Worm (Caenorhabditis elegans) whole organism, L4 larva: Measurements from ENCODE around the gene C03A3.2.

Experiments
- D1046.2 ChIP-seq: fragments of 200-800 bp; sonication (Bioruptor generic); IDR thresholded peaks from 2 replicates; pipeline ENCODE4 v1.3.6; 2022; ENCODE audit warnings: missing genetic modification characterization, missing compliant biosample characterization
- F26F4.8 ChIP-seq: fragments of 200-800 bp; sonication (Bioruptor generic); conservative IDR thresholded peaks from 2 replicates; pipeline ENCODE4 v1.3.6; 2022; ENCODE audit warnings: missing genetic modification characterization, missing compliant biosample characterization
- F44E2.7 ChIP-seq: fragments of 200-800 bp; sonication (Bioruptor generic); IDR thresholded peaks from 2 replicates; pipeline ENCODE4 v2.1.2; 2022; ENCODE audit warnings: missing genetic modification characterization, missing compliant biosample characterization
- T20F7.1 ChIP-seq: fragments of 200-800 bp; sonication (Bioruptor generic); optimal IDR thresholded peaks from 2 replicates; lab custom pipeline; 2018; ENCODE audit warnings: mild to moderate bottlenecking, missing genetic modification characterization, missing compliant biosample characterization
- ZK337.2 ChIP-seq: fragments of 200-800 bp; sonication (Bioruptor generic); IDR thresholded peaks from 2 replicates; pipeline ENCODE4 v1.3.6; 2022; ENCODE audit warnings: missing genetic modification reagents, missing genetic modification characterization, missing compliant biosample characterization
- aha-1 ChIP-seq: fragments of 150-350 bp; peaks from one replicate; lab custom pipeline; 2014; ENCODE audit warnings: missing biosample characterization, missing genetic modification characterization
- aly-2 ChIP-seq: sonication (generic microtip); optimal IDR thresholded peaks from 2 replicates; lab custom pipeline; 2018; ENCODE audit warnings: missing biosample characterization, missing genetic modification characterization
- ceh-20 ChIP-seq: fragments of 200-800 bp; sonication (Bioruptor generic); IDR thresholded peaks from 2 replicates; pipeline ENCODE4 v1.3.6; 2022; ENCODE audit warnings: missing genetic modification reagents, missing genetic modification characterization, missing compliant biosample characterization
- ceh-32 ChIP-seq: sonication (generic microtip); optimal IDR thresholded peaks from 2 replicates; lab custom pipeline; 2016; ENCODE audit warnings: mild to moderate bottlenecking, missing genetic modification characterization, missing compliant biosample characterization; ENCODE audit not compliant: poor library complexity
- ceh-82 ChIP-seq: sonication (generic microtip); optimal IDR thresholded peaks from 2 replicates; lab custom pipeline; 2017; ENCODE audit warnings: missing biosample characterization, missing genetic modification characterization
- ces-1 ChIP-seq: fragments of 150-350 bp; sonication (generic microtip); optimal IDR thresholded peaks from 4 replicates; lab custom pipeline; 2014; ENCODE audit warnings: missing biosample characterization, missing genetic modification reagents, missing genetic modification characterization
- ctbp-1 ChIP-seq: fragments of 200-800 bp; sonication (Bioruptor generic); IDR thresholded peaks from 2 replicates; pipeline ENCODE4 v1.3.6; 2022; ENCODE audit warnings: missing genetic modification reagents, missing genetic modification characterization, missing compliant biosample characterization
- daf-12 ChIP-seq: fragments of 150-350 bp; optimal IDR thresholded peaks from 2 replicates; lab custom pipeline; 2014; ENCODE audit warnings: missing biosample characterization, missing genetic modification reagents, missing genetic modification characterization
- dmd-6 ChIP-seq: fragments of 200-800 bp; sonication (Bioruptor generic); IDR thresholded peaks from 2 replicates; pipeline ENCODE4 v1.3.6; 2022; ENCODE audit warnings: missing genetic modification reagents, missing genetic modification characterization, missing compliant biosample characterization
- dpl-1 ChIP-seq: fragments of 150-350 bp; optimal IDR thresholded peaks from 2 replicates; lab custom pipeline; 2014; ENCODE audit warnings: missing biosample characterization, missing genetic modification reagents, missing genetic modification characterization
- dve-1 ChIP-seq: sonication (generic microtip); optimal IDR thresholded peaks from 2 replicates; lab custom pipeline; 2017; ENCODE audit warnings: antibody characterized with exemption, mild to moderate bottlenecking, missing genetic modification characterization, missing compliant biosample characterization; ENCODE audit not compliant: insufficient read depth
- egl-43 ChIP-seq: fragments of 200-800 bp; sonication (Bioruptor generic); IDR thresholded peaks from 2 replicates; pipeline ENCODE4 v1.3.6; 2022; ENCODE audit warnings: missing genetic modification reagents, missing genetic modification characterization, missing compliant biosample characterization
- fkh-10 ChIP-seq: fragments of 150-350 bp; optimal IDR thresholded peaks from 2 replicates; lab custom pipeline; 2014; ENCODE audit warnings: missing biosample characterization, missing genetic modification reagents, missing genetic modification characterization
- hif-1 ChIP-seq, 2 experiments: sonication (generic microtip); optimal IDR thresholded peaks; 2 replicates each; lab custom pipeline; 2016 to 2017; ENCODE audit warnings: missing compliant biosample characterization in 2 of 2, missing genetic modification characterization in 2 of 2, missing genetic modification reagents in 2 of 2, missing genotype in 2 of 2, mild to moderate bottlenecking in 1 of 2
- hlh-11 ChIP-seq: fragments of 200-800 bp; sonication (Bioruptor generic); optimal IDR thresholded peaks from 2 replicates; lab custom pipeline; 2018; ENCODE audit warnings: mild to moderate bottlenecking, missing genetic modification characterization, missing compliant biosample characterization
- jun-1 ChIP-seq: fragments of 150-350 bp; optimal IDR thresholded peaks from 2 replicates; lab custom pipeline; 2014; ENCODE audit warnings: missing biosample characterization, missing genetic modification reagents, missing genetic modification characterization
- lim-7 ChIP-seq: fragments of 200-800 bp; sonication (Bioruptor generic); IDR thresholded peaks from 2 replicates; pipeline ENCODE4 v1.3.6; 2022; ENCODE audit warnings: missing genetic modification characterization, missing compliant biosample characterization
- lin-1 ChIP-seq: fragments of 200-800 bp; sonication (Bioruptor generic); IDR thresholded peaks from 2 replicates; pipeline ENCODE4 v1.3.6; 2022; ENCODE audit warnings: missing genetic modification reagents, missing genetic modification characterization, missing compliant biosample characterization
- lin-13 ChIP-seq: fragments of 150-350 bp; optimal IDR thresholded peaks from 2 replicates; lab custom pipeline; 2014; ENCODE audit warnings: missing biosample characterization, missing genetic modification reagents, missing genetic modification characterization
- lin-29 ChIP-seq: fragments of 200-800 bp; sonication (Bioruptor generic); IDR thresholded peaks from 2 replicates; pipeline ENCODE4 v1.3.6; 2022; ENCODE audit warnings: missing genetic modification reagents, missing genetic modification characterization, missing compliant biosample characterization
- lin-39 ChIP-seq: fragments of 150-350 bp; optimal IDR thresholded peaks from 2 replicates; lab custom pipeline; 2014; ENCODE audit warnings: missing biosample characterization, missing genetic modification reagents, missing genetic modification characterization
- lir-3 ChIP-seq: sonication (generic microtip); optimal IDR thresholded peaks from 2 replicates; lab custom pipeline; 2016; ENCODE audit warnings: mild to moderate bottlenecking, missing genetic modification characterization, missing compliant biosample characterization
- madf-9 ChIP-seq: fragments of 200-800 bp; sonication (Bioruptor generic); conservative IDR thresholded peaks from 2 replicates; pipeline ENCODE4 v1.3.6; 2022; ENCODE audit warnings: missing genetic modification reagents, missing genetic modification characterization, missing compliant biosample characterization
- mdl-1 ChIP-seq, 2 experiments: fragments of 150-350 bp in 1 of 2; sonication (generic microtip) in 1 of 2; optimal IDR thresholded peaks; 2 replicates each; lab custom pipeline; 2014 to 2017; ENCODE audit warnings: missing biosample characterization in 2 of 2, missing genetic modification characterization in 2 of 2
- mdt-29 ChIP-seq: fragments of 200-800 bp; sonication (Bioruptor generic); IDR thresholded peaks from 2 replicates; pipeline ENCODE4 v1.3.6; 2022; ENCODE audit warnings: missing genetic modification reagents, missing genetic modification characterization, missing compliant biosample characterization
- mep-1 ChIP-seq: fragments of 150-350 bp; sonication (generic microtip); optimal IDR thresholded peaks from 3 replicates; lab custom pipeline; 2014; ENCODE audit warnings: missing biosample characterization, missing genetic modification characterization
- mes-2 ChIP-seq: sonication (generic microtip); optimal IDR thresholded peaks from 2 replicates; lab custom pipeline; 2016; ENCODE audit warnings: missing genotype, mild to moderate bottlenecking, missing genetic modification characterization, missing compliant biosample characterization; ENCODE audit not compliant: poor library complexity, severe bottlenecking
- mxl-2 ChIP-seq: fragments of 200-800 bp; sonication (Bioruptor generic); conservative IDR thresholded peaks from 2 replicates; pipeline ENCODE4 v1.3.6; 2022; ENCODE audit warnings: missing genetic modification reagents, missing genetic modification characterization, missing compliant biosample characterization
- nhr-102 ChIP-seq: sonication (generic microtip); optimal IDR thresholded peaks from 2 replicates; lab custom pipeline; 2016; ENCODE audit warnings: mild to moderate bottlenecking, missing genetic modification characterization, moderate library complexity, missing compliant biosample characterization
- nhr-111 ChIP-seq: fragments of 200-800 bp; sonication (Bioruptor generic); optimal IDR thresholded peaks from 2 replicates; lab custom pipeline; 2018; ENCODE audit warnings: mild to moderate bottlenecking, missing genetic modification characterization, missing compliant biosample characterization
- nhr-25 ChIP-seq: sonication (generic microtip); optimal IDR thresholded peaks from 2 replicates; lab custom pipeline; 2017; ENCODE audit warnings: missing genetic modification characterization, mild to moderate bottlenecking, missing compliant biosample characterization, antibody characterized with exemption, moderate library complexity, borderline replicate concordance; ENCODE audit not compliant: insufficient read depth
- nhr-48 ChIP-seq: sonication (generic microtip); optimal IDR thresholded peaks from 2 replicates; lab custom pipeline; 2016; ENCODE audit warnings: mild to moderate bottlenecking, missing genetic modification characterization, missing compliant biosample characterization
- nhr-77 ChIP-seq: fragments of 150-350 bp; optimal IDR thresholded peaks from 2 replicates; lab custom pipeline; 2014; ENCODE audit warnings: missing biosample characterization, missing genetic modification characterization
- php-3 ChIP-seq: fragments of 200-800 bp; sonication (Bioruptor generic); IDR thresholded peaks from 2 replicates; pipeline ENCODE4 v1.3.6; 2022; ENCODE audit warnings: missing genetic modification reagents, missing genetic modification characterization, missing compliant biosample characterization
- rbr-2 ChIP-seq: sonication (generic microtip); optimal IDR thresholded peaks from 2 replicates; lab custom pipeline; 2016; ENCODE audit warnings: missing genotype, missing genetic modification characterization, missing compliant biosample characterization
- set-16 ChIP-seq: fragments of 200-800 bp; sonication (Bioruptor generic); IDR thresholded peaks from 2 replicates; pipeline ENCODE4 v1.3.6; 2022; ENCODE audit warnings: missing genetic modification reagents, missing genetic modification characterization, missing compliant biosample characterization
- snpc-1.2 ChIP-seq: fragments of 200-800 bp; sonication (Bioruptor generic); IDR thresholded peaks from 2 replicates; pipeline ENCODE4 v1.3.6; 2022; ENCODE audit warnings: missing genetic modification reagents, missing genetic modification characterization, missing compliant biosample characterization
- snpc-4 ChIP-seq: fragments of 150-350 bp; optimal IDR thresholded peaks from 2 replicates; lab custom pipeline; 2014; ENCODE audit warnings: missing biosample characterization, missing genetic modification characterization
- spr-3 ChIP-seq: fragments of 200-800 bp; sonication (Bioruptor generic); optimal IDR thresholded peaks from 2 replicates; lab custom pipeline; 2018; ENCODE audit warnings: mild to moderate bottlenecking, missing genetic modification characterization, missing compliant biosample characterization
- tag-97 ChIP-seq: fragments of 200-800 bp; sonication (Bioruptor generic); IDR thresholded peaks from 2 replicates; pipeline ENCODE4 v1.3.6; 2022; ENCODE audit warnings: missing genetic modification characterization, missing compliant biosample characterization
- unc-39 ChIP-seq: sonication (generic microtip); optimal IDR thresholded peaks from 2 replicates; lab custom pipeline; 2017; ENCODE audit warnings: missing biosample characterization, missing genetic modification characterization
- vab-7 ChIP-seq: fragments of 200-800 bp; sonication (Bioruptor generic); IDR thresholded peaks from 2 replicates; pipeline ENCODE4 v1.3.6; 2022; ENCODE audit warnings: missing genetic modification reagents, missing genetic modification characterization, missing compliant biosample characterization
- zag-1 ChIP-seq: fragments of 150-350 bp; optimal IDR thresholded peaks from 2 replicates; lab custom pipeline; 2014; ENCODE audit warnings: missing biosample characterization, missing genetic modification characterization
- zfp-3 ChIP-seq: fragments of 200-800 bp; sonication (Bioruptor generic); conservative IDR thresholded peaks from 2 replicates; pipeline ENCODE4 v1.3.6; 2022; ENCODE audit warnings: missing genetic modification reagents, missing genetic modification characterization, missing compliant biosample characterization
- zip-2 ChIP-seq: fragments of 150-350 bp; optimal IDR thresholded peaks from 2 replicates; lab custom pipeline; 2014; ENCODE audit warnings: missing biosample characterization, missing genetic modification characterization

Gene C03A3.2

ce11 chrX:11215420-11216050, 47.1 kb upstream of the C03A3.2 start, which contains the start of the genes C34F6.7 and idh-2:
C34F6.7 (minus strand) TSS chrX:11215470.
idh-2 (plus strand) TSS chrX:11216000.
- TF ChIP-seq aha-1 (tag; lab: Kevin White, UChicago): peak; percentile 63
- TF ChIP-seq lin-13: no peak
- no peak for TF ChIP-seq jun-1 (tag; lab: Kevin White, UChicago)
- TF ChIP-seq zip-2 (tag; lab: Kevin White, UChicago): no peak
- TF ChIP-seq aly-2: no peak
- TF ChIP-seq spr-3 (GFP tag; lab: Kevin White, UChicago): no peak
- TF ChIP-seq fkh-10 (GFP tag; lab: Kevin White, UChicago): no peak
- no peak for TF ChIP-seq daf-12 (tag; lab: Kevin White, UChicago)
- TF ChIP-seq nhr-102: no peak
- TF ChIP-seq hif-1 (tag; optimal IDR thresholded peaks at IDR 0.05; lab: Kevin White, UChicago): no peak
- TF ChIP-seq zfp-3 (GFP tag; lab: Robert Waterston, UW): no peak
- peak; percentile 42 for TF ChIP-seq mep-1 (tag; lab: Kevin White, UChicago)
- TF ChIP-seq egl-43 (GFP tag; lab: Robert Waterston, UW): no peak
- 0 out of 2 replicates have a peak, but pooled peaks have one; percentile 9 for TF ChIP-seq madf-9
- TF ChIP-seq nhr-111: no peak
- TF ChIP-seq hlh-11 (tag; lab: Kevin White, UChicago): peak; percentile 62
- 0 out of 2 replicates have a peak, but pooled peaks have one; percentile 32 for TF ChIP-seq ceh-20 (GFP tag; lab: Robert Waterston, UW)
- TF ChIP-seq ZK337.2 (GFP tag; lab: Robert Waterston, UW): no peak
- TF ChIP-seq ceh-32 (tag; lab: Kevin White, UChicago): no peak
- TF ChIP-seq mdl-1 (tag; optimal IDR thresholded peaks at IDR 0.05; lab: Kevin White, UChicago): peak in 1 of 2 experiments; percentile 35
- TF ChIP-seq vab-7 (GFP tag; lab: Robert Waterston, UW): no peak
- no peak for TF ChIP-seq lir-3
- no peak for TF ChIP-seq lin-29 (GFP tag; lab: Robert Waterston, UW)
- peak; percentile 35 for TF ChIP-seq dmd-6 (GFP tag; lab: Robert Waterston, UW)
- no peak for TF ChIP-seq ces-1 (GFP tag; lab: Kevin White, UChicago)
- peak; percentile 3 for TF ChIP-seq dve-1
- no peak for TF ChIP-seq lim-7 (GFP tag; lab: Robert Waterston, UW)
- no peak for TF ChIP-seq F26F4.8 (GFP tag; lab: Robert Waterston, UW)
- TF ChIP-seq tag-97 (GFP tag; lab: Robert Waterston, UW): no peak
- TF ChIP-seq dpl-1 (GFP tag; lab: Kevin White, UChicago): peak; percentile 34
- TF ChIP-seq zag-1 (tag; lab: Kevin White, UChicago): no peak
- no peak for TF ChIP-seq nhr-77 (tag; lab: Kevin White, UChicago)
- no peak for TF ChIP-seq ctbp-1 (GFP tag; lab: Robert Waterston, UW)
- no peak for TF ChIP-seq ceh-82 (tag; lab: Kevin White, UChicago)
- no peak for TF ChIP-seq F44E2.7 (GFP tag; lab: Robert Waterston, UW)
- no peak for TF ChIP-seq lin-1 (GFP tag; lab: Robert Waterston, UW)
- TF ChIP-seq T20F7.1 (GFP tag; lab: Kevin White, UChicago): no peak
- TF ChIP-seq set-16 (GFP tag; lab: Robert Waterston, UW): no peak
- no peak for TF ChIP-seq unc-39 (tag; lab: Kevin White, UChicago)
- TF ChIP-seq php-3: no peak
- TF ChIP-seq mxl-2 (GFP tag; lab: Robert Waterston, UW): no peak
- peak; percentile 37 for TF ChIP-seq nhr-25
- peak; percentile 64 for TF ChIP-seq nhr-48 (tag; lab: Kevin White, UChicago)
- TF ChIP-seq snpc-4 (tag; lab: Kevin White, UChicago): no peak
- TF ChIP-seq rbr-2 (tag; lab: Kevin White, UChicago): peak; percentile 3
- no peak for TF ChIP-seq D1046.2 (GFP tag; lab: Robert Waterston, UW)
- TF ChIP-seq snpc-1.2: no peak
- no peak for TF ChIP-seq mdt-29
- TF ChIP-seq mes-2 (tag; lab: Kevin White, UChicago): peak; percentile 68
- TF ChIP-seq lin-39 (tag; lab: Kevin White, UChicago): no peak
